Comparison of ENCODE assay signal across 1 worm cellular context in the genomic region with DNA sequence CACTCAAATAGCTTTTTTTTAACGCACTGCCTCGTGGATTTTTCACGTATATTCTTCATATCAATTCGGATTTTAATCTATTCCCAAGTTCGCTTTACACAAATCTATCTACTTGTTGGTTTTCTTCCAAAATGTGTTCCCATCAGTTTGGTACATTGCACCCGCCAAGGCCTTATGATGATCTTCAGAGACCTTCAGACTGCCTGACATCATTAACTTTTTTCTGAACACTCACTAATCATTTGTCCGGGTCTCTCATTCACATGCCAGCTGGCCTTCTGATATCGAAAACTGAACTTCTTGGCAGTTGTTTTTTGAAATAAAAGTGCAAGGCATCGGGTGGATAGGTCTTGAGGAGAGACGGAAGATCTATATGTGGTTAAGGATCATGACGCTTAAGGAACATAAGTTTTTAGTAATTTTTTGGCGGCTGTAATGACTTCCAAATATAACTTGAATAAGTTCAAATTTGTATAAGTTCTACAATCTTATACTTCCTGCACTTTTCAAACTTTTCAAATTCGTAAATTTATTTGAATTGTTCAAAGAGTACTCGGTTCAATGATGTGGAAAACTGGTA.
A peak's percentile ranks its signal among the peaks of the same experiment; 100 is the strongest.
TF ChIP-seq lines count a peak whose summit lies in the region.

No protein-coding gene starts in this region.

TF ChIP-seq in whole organism, L4 larva, 104 proteins besides CTCF, POLR2A, EP300 and RAD21 (continued from another document):
- TF ChIP-seq snpc-4 (tag; optimal IDR thresholded peaks at IDR 0.05; lab: Kevin White, UChicago), result no peak
- TF ChIP-seq daf-16 (GFP tag; optimal IDR thresholded peaks at IDR 0.05; lab: Kevin White, UChicago), result no peak
- TF ChIP-seq daf-16 (tag; optimal IDR thresholded peaks at IDR 0.05; lab: Kevin White, UChicago), result no peak
- no peak for TF ChIP-seq lin-1 (GFP tag; IDR thresholded peaks at IDR 0.05; lab: Robert Waterston, UW)
- peak; percentile 41 for TF ChIP-seq dmd-6 (GFP tag; IDR thresholded peaks at IDR 0.05; lab: Robert Waterston, UW)
- TF ChIP-seq cey-2 (tag; optimal IDR thresholded peaks at IDR 0.05; lab: Kevin White, UChicago; ENCODE audit: borderline replicate concordance, insufficient read depth), result no peak
- TF ChIP-seq zip-2 (tag; optimal IDR thresholded peaks at IDR 0.05; lab: Kevin White, UChicago), result no peak
- no peak for TF ChIP-seq daf-12 (tag; optimal IDR thresholded peaks at IDR 0.05; lab: Kevin White, UChicago)
- no peak for TF ChIP-seq set-16 (GFP tag; IDR thresholded peaks at IDR 0.05; lab: Robert Waterston, UW)
- no peak for TF ChIP-seq ceh-44 (GFP tag; IDR thresholded peaks at IDR 0.05; lab: Robert Waterston, UW)
- TF ChIP-seq F49E8.2 (tag; optimal IDR thresholded peaks at IDR 0.05; lab: Kevin White, UChicago; ENCODE audit: borderline replicate concordance), result no peak
- TF ChIP-seq ZK546.5 (tag; optimal IDR thresholded peaks at IDR 0.05; lab: Kevin White, UChicago), result no peak
- TF ChIP-seq F37D6.2 (tag; optimal IDR thresholded peaks at IDR 0.05; lab: Kevin White, UChicago), result no peak
- peak; percentile 8 for TF ChIP-seq nhr-25 (tag; optimal IDR thresholded peaks at IDR 0.05; lab: Kevin White, UChicago; ENCODE audit: borderline replicate concordance, insufficient read depth)
- TF ChIP-seq gei-8 (GFP tag; optimal IDR thresholded peaks at IDR 0.05; lab: Kevin White, UChicago), result no peak
- no peak for TF ChIP-seq lir-3 (tag; optimal IDR thresholded peaks at IDR 0.05; lab: Kevin White, UChicago)
- no peak for TF ChIP-seq Y105C5A.15 (GFP tag; IDR thresholded peaks at IDR 0.05; lab: Robert Waterston, UW)
- TF ChIP-seq mxl-2 (GFP tag; conservative IDR thresholded peaks at IDR 0.05; lab: Robert Waterston, UW), result no peak
- TF ChIP-seq unc-130 (GFP tag; optimal IDR thresholded peaks at IDR 0.05; lab: Kevin White, UChicago), result no peak
- no peak for TF ChIP-seq pqm-1 (tag; optimal IDR thresholded peaks at IDR 0.05; lab: Kevin White, UChicago)
- no peak for TF ChIP-seq pha-4 (GFP tag; IDR thresholded peaks at IDR 0.05; lab: Robert Waterston, UW)
- no peak for TF ChIP-seq pha-4 (tag; optimal IDR thresholded peaks at IDR 0.05; lab: Kevin White, UChicago)
- peak; percentile 90 for TF ChIP-seq aha-1 (tag; lab: Kevin White, UChicago)
- no peak for TF ChIP-seq lin-15B (tag; optimal IDR thresholded peaks at IDR 0.05; lab: Kevin White, UChicago)
- TF ChIP-seq ceh-20 (GFP tag; IDR thresholded peaks at IDR 0.05; lab: Robert Waterston, UW), result no peak
- no peak for TF ChIP-seq lin-29 (GFP tag; IDR thresholded peaks at IDR 0.05; lab: Robert Waterston, UW)
- TF ChIP-seq duxl-1 (tag; optimal IDR thresholded peaks at IDR 0.05; lab: Kevin White, UChicago; ENCODE audit: poor library complexity), result no peak
- no peak for TF ChIP-seq ZK337.2 (GFP tag; IDR thresholded peaks at IDR 0.05; lab: Robert Waterston, UW)
- TF ChIP-seq nhr-48 (tag; optimal IDR thresholded peaks at IDR 0.05; lab: Kevin White, UChicago), result peak; percentile 4
- no peak for TF ChIP-seq nhr-10 (tag; optimal IDR thresholded peaks at IDR 0.05; lab: Kevin White, UChicago)
- peak in 1 of 2 experiments; percentile 45 for TF ChIP-seq mdl-1 (tag; optimal IDR thresholded peaks at IDR 0.05; lab: Kevin White, UChicago)
- no peak for TF ChIP-seq nhr-102 (tag; optimal IDR thresholded peaks at IDR 0.05; lab: Kevin White, UChicago)
